Fruit fly (Drosophila melanogaster): ENCODE results near the gene Poxm.
A peak's percentile ranks its signal among the peaks of the same experiment; 100 is the strongest.

- TF ChIP-seq CG8478 (optimal IDR thresholded peaks at IDR 0.05) (no peak), bab2 (GFP tag; optimal IDR thresholded peaks at IDR 0.05) (no peak), hb (GFP tag; IDR thresholded peaks at IDR 0.05; ENCODE audit: partially characterized antibody) (no peak), CG12104 (GFP tag; optimal IDR thresholded peaks at IDR 0.05) (no peak), Rfx (GFP tag; IDR thresholded peaks at IDR 0.05) (peak; percentile 51; the same call in 1 of the 2 replicates), D (optimal IDR thresholded peaks at IDR 0.05) (no peak), D (GFP tag; optimal IDR thresholded peaks at IDR 0.05) (no peak), CG10321 (GFP tag; IDR thresholded peaks at IDR 0.05) (no peak), sr (GFP tag; IDR thresholded peaks at IDR 0.05) (no peak), tll (GFP tag; optimal IDR thresholded peaks at IDR 0.05) (no peak)
Measured at dm6 chr3R:8317709-8318335, 15.8 kb downstream of the Poxm start.
